Worm (Caenorhabditis elegans) whole organism, mixed stage, embryonic: ENCODE data around the gene dyrb-1.

ENCODE experiments used
- ces-1 ChIP-seq: fragments of 150-350 bp; optimal IDR thresholded peaks from 2 replicates; lab custom pipeline; 2014; ENCODE audit warnings: missing biosample characterization, missing genetic modification reagents, missing genetic modification characterization
- elt-1 ChIP-seq: sonication (generic microtip); optimal IDR thresholded peaks from 2 replicates; lab custom pipeline; 2017; ENCODE audit warnings: missing genetic modification characterization, mild to moderate bottlenecking, missing compliant biosample characterization, antibody characterized with exemption, moderate library complexity, borderline replicate concordance; ENCODE audit not compliant: insufficient read depth
- elt-3 ChIP-seq: fragments of 150-350 bp; optimal IDR thresholded peaks from 2 replicates; lab custom pipeline; 2014; ENCODE audit warnings: missing biosample characterization, missing genetic modification characterization
- flh-1 ChIP-seq: fragments of 200-800 bp; sonication (Bioruptor generic); optimal IDR thresholded peaks from 2 replicates; lab custom pipeline; 2018; ENCODE audit warnings: mild to moderate bottlenecking, missing genetic modification characterization, moderate library complexity, missing compliant biosample characterization
- lin-13 ChIP-seq: fragments of 150-350 bp; optimal IDR thresholded peaks from 2 replicates; lab custom pipeline; 2014; ENCODE audit warnings: missing biosample characterization, missing genetic modification characterization
- nhr-237 ChIP-seq: fragments of 150-350 bp; optimal IDR thresholded peaks from 2 replicates; lab custom pipeline; 2014; ENCODE audit warnings: missing biosample characterization, missing genetic modification characterization
- pha-4 ChIP-seq: fragments of 150-350 bp; optimal IDR thresholded peaks from 2 replicates; lab custom pipeline; 2018; ENCODE audit warnings: missing biosample characterization, missing genetic modification reagents, missing genetic modification characterization
- unc-39 ChIP-seq: fragments of 150-350 bp; optimal IDR thresholded peaks from 2 replicates; lab custom pipeline; 2014; ENCODE audit warnings: missing biosample characterization, missing genetic modification characterization
- unc-62 ChIP-seq: fragments of 150-350 bp; optimal IDR thresholded peaks from 2 replicates; lab custom pipeline; 2014; ENCODE audit warnings: missing biosample characterization, missing genetic modification reagents, missing genetic modification characterization

DNA sequence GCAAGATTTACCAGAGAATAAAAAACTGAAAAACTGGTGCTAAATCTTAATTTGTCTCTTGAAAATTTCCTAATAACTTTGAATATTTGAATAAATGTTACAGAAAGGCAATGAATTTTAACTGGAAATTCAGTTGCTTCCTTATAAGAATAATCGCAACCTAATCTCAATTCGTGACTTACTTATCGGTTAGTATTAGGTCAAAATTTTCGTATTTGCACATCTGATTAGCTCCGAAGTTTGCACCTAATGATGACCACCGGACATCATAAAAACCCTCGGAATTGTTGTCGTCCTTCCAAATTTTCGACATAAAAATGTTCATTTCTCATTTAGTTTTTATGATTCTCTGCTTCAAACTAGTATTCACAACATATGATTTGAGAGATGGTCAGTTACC is 30.9 kb upstream of the dyrb-1 start, which contains the start of gene C16D2.3:
- TF ChIP-seq ces-1 (GFP tag; lab: Kevin White, UChicago) (no peak), elt-1 (tag; lab: Kevin White, UChicago) (no peak), pha-4 (no peak), unc-62 (no peak), lin-13 (tag; lab: Kevin White, UChicago) (no peak), unc-39 (tag; lab: Kevin White, UChicago) (no peak), elt-3 (tag; lab: Kevin White, UChicago) (no peak), nhr-237 (tag; lab: Kevin White, UChicago) (no peak), flh-1 (GFP tag; lab: Kevin White, UChicago) (no peak)
